Fruit fly (Drosophila melanogaster): ENCODE measurements around the gene CG8611.
A peak's percentile ranks its signal among the peaks of the same experiment; 100 is the strongest.

dm6 chrX:17421987-17422386 lies at the start of gene CG8611:
- TF ChIP-seq unc-4 (GFP tag; IDR thresholded peaks at IDR 0.05; ENCODE audit: partially characterized antibody) (0 out of 2 replicates have a peak, but pooled peaks have one; percentile 26), ab (GFP tag; optimal IDR thresholded peaks at IDR 0.05) (no peak), Adf1 (GFP tag; IDR thresholded peaks at IDR 0.05) (no peak), lbe (GFP tag; optimal IDR thresholded peaks at IDR 0.05) (no peak), chm (GFP tag; IDR thresholded peaks at IDR 0.05) (no peak), rib (GFP tag; IDR thresholded peaks at IDR 0.05) (no peak), CG10147 (GFP tag; optimal IDR thresholded peaks at IDR 0.05) (no peak), Gsc (GFP tag; IDR thresholded peaks at IDR 0.05) (no peak), dpn (GFP tag; optimal IDR thresholded peaks at IDR 0.05) (no peak), ttk (GFP tag; IDR thresholded peaks at IDR 0.05) (no peak), dati (GFP tag; IDR thresholded peaks at IDR 0.05) (no peak), tna (GFP tag; IDR thresholded peaks at IDR 0.05; ENCODE audit: partially characterized antibody) (no peak), pan (optimal IDR thresholded peaks at IDR 0.05) (no peak), pan (GFP tag; optimal IDR thresholded peaks at IDR 0.05 in 1 of 2, IDR thresholded peaks at IDR 0.05 in 1 of 2) (no peak)
